Fruit fly (Drosophila melanogaster) whole organism, embryonic: ENCODE results near the gene CG15406.
A peak's percentile ranks its signal among the peaks of the same experiment; 100 is the strongest.

Experiments used
- B-H2 ChIP-seq: fragments of 200-800 bp; sonication (Bioruptor generic); optimal IDR thresholded peaks from 2 replicates; lab custom pipeline; 2018; ENCODE audit warnings: missing biosample characterization, mild to moderate bottlenecking, missing genetic modification characterization
- Bdp1 ChIP-seq: fragments of 200-800 bp; sonication (Bioruptor generic); optimal IDR thresholded peaks from 3 replicates; lab custom pipeline; 2016; ENCODE audit warnings: missing biosample characterization, missing genetic modification characterization
- Blimp-1 ChIP-seq: fragments of 200-800 bp; sonication (Bioruptor generic); optimal IDR thresholded peaks from 3 replicates; lab custom pipeline; 2018; ENCODE audit warnings: missing biosample characterization, missing genetic modification characterization, mild to moderate bottlenecking, moderate library complexity, missing genetic modification reagents
- CG10366 ChIP-seq: fragments of 200-800 bp; sonication (Bioruptor generic); IDR thresholded peaks from 2 replicates; pipeline ENCODE4 v1.3.6; 2022; ENCODE audit warnings: missing biosample characterization, missing genetic modification characterization
- CG10462 ChIP-seq: fragments of 200-800 bp; sonication (Bioruptor generic); optimal IDR thresholded peaks from 2 replicates; lab custom pipeline; 2016; ENCODE audit warnings: missing biosample characterization, missing genetic modification characterization
- CG10654 ChIP-seq: fragments of 200-800 bp; sonication (Bioruptor generic); optimal IDR thresholded peaks from 2 replicates; lab custom pipeline; 2016; ENCODE audit warnings: missing biosample characterization, missing genetic modification characterization
- CG10959 ChIP-seq: fragments of 200-800 bp; sonication (Bioruptor generic); IDR thresholded peaks from 2 replicates; pipeline ENCODE4 v1.3.6; 2022; ENCODE audit warnings: missing biosample characterization, missing genetic modification characterization
- CG11695 ChIP-seq: fragments of 200-800 bp; sonication (Bioruptor generic); IDR thresholded peaks from 3 replicates; pipeline ENCODE4 v1.3.6; 2022; ENCODE audit warnings: missing biosample characterization, missing genetic modification characterization
- CG12104 ChIP-seq: fragments of 200-800 bp; sonication (Bioruptor generic); optimal IDR thresholded peaks from 3 replicates; lab custom pipeline; 2016; ENCODE audit warnings: missing biosample characterization, missing genetic modification characterization
- CG12236 ChIP-seq: fragments of 200-800 bp; sonication (Bioruptor generic); optimal IDR thresholded peaks from 2 replicates; lab custom pipeline; 2016; ENCODE audit warnings: missing biosample characterization, missing genetic modification characterization
- CG16863 ChIP-seq: fragments of 200-800 bp; sonication (Bioruptor generic); optimal IDR thresholded peaks from 3 replicates; lab custom pipeline; 2016; ENCODE audit warnings: missing biosample characterization, missing genetic modification characterization
- CG17361 ChIP-seq: fragments of 200-800 bp; sonication (Bioruptor generic); IDR thresholded peaks from 3 replicates; pipeline ENCODE4 v1.3.6; 2022; ENCODE audit warnings: missing biosample characterization, missing genetic modification characterization
- CG17385 ChIP-seq: fragments of 200-800 bp; sonication (Bioruptor generic); optimal IDR thresholded peaks from 3 replicates; lab custom pipeline; 2018; ENCODE audit warnings: missing biosample characterization, mild to moderate bottlenecking, missing genetic modification characterization
- CG18011 ChIP-seq: fragments of 200-800 bp; sonication (Bioruptor generic); optimal IDR thresholded peaks from 2 replicates; lab custom pipeline; 2017; ENCODE audit warnings: missing biosample characterization, missing genetic modification characterization, mild to moderate bottlenecking, moderate library complexity, missing genotype
- CG33557 ChIP-seq: fragments of 200-800 bp; sonication (Bioruptor generic); optimal IDR thresholded peaks from 2 replicates; lab custom pipeline; 2019; ENCODE audit warnings: missing biosample characterization, mild to moderate bottlenecking, missing genetic modification characterization, moderate library complexity
- CG34422 ChIP-seq: fragments of 200-800 bp; sonication (Bioruptor generic); IDR thresholded peaks from 3 replicates; pipeline ENCODE4 v1.3.6; 2022; ENCODE audit warnings: missing biosample characterization, missing genetic modification characterization
- CG3838 ChIP-seq: fragments of 200-800 bp; sonication (Bioruptor generic); optimal IDR thresholded peaks from 3 replicates; lab custom pipeline; 2016; ENCODE audit warnings: missing biosample characterization, missing genetic modification characterization
- CG4282 ChIP-seq: fragments of 200-800 bp; sonication (Bioruptor generic); optimal IDR thresholded peaks from 2 replicates; lab custom pipeline; 2016; ENCODE audit warnings: missing biosample characterization, missing genetic modification characterization
- CG4360 ChIP-seq: fragments of 200-800 bp; sonication (Bioruptor generic); IDR thresholded peaks from 2 replicates; pipeline ENCODE4 v1.3.6; 2022; ENCODE audit warnings: missing biosample characterization, missing genetic modification characterization
- CG6175 ChIP-seq: fragments of 200-800 bp; sonication (Bioruptor generic); IDR thresholded peaks from 3 replicates; pipeline ENCODE4 v1.3.6; 2022; ENCODE audit warnings: missing biosample characterization, missing genetic modification characterization
- CG6683 ChIP-seq: fragments of 200-800 bp; sonication (Bioruptor generic); optimal IDR thresholded peaks from 2 replicates; lab custom pipeline; 2017; ENCODE audit warnings: missing biosample characterization, mild to moderate bottlenecking, missing genetic modification characterization, missing genetic modification reagents
- CG8359 ChIP-seq: fragments of 200-800 bp; sonication (Bioruptor generic); optimal IDR thresholded peaks from 2 replicates; lab custom pipeline; 2017; ENCODE audit warnings: missing biosample characterization, mild to moderate bottlenecking, missing genetic modification characterization, borderline replicate concordance
- CG8944 ChIP-seq: fragments of 200-800 bp; sonication (Bioruptor generic); optimal IDR thresholded peaks from 3 replicates; lab custom pipeline; 2016; ENCODE audit warnings: missing biosample characterization, missing genetic modification characterization
- Doc3 ChIP-seq: fragments of 200-800 bp; sonication (Bioruptor generic); IDR thresholded peaks from 3 replicates; pipeline ENCODE4 v1.3.6; 2022; ENCODE audit warnings: missing biosample characterization, missing genetic modification characterization; ENCODE audit not compliant: partially characterized antibody
- Dp ChIP-seq: fragments of 200-800 bp; sonication (Bioruptor generic); optimal IDR thresholded peaks from 2 replicates; lab custom pipeline; 2018; ENCODE audit warnings: missing biosample characterization, mild to moderate bottlenecking, missing genetic modification characterization, moderate library complexity
- HLH54F ChIP-seq: fragments of 200-800 bp; sonication (Bioruptor generic); optimal IDR thresholded peaks from 3 replicates; lab custom pipeline; 2016; ENCODE audit warnings: missing biosample characterization, missing genetic modification characterization
- HmgD ChIP-seq: fragments of 200-800 bp; sonication (Bioruptor generic); optimal IDR thresholded peaks from 3 replicates; lab custom pipeline; 2016; ENCODE audit warnings: missing biosample characterization, missing genetic modification characterization
- Mad ChIP-seq: fragments of 200-800 bp; sonication (Bioruptor generic); optimal IDR thresholded peaks from 2 replicates; lab custom pipeline; 2016; ENCODE audit warnings: missing biosample characterization, missing genetic modification characterization
- Med ChIP-seq: fragments of 200-800 bp; sonication (Bioruptor generic); peaks from one replicate; lab custom pipeline; 2016; ENCODE audit warnings: missing biosample characterization, missing genetic modification characterization, mild to moderate bottlenecking, inconsistent platforms, moderate library complexity
- Myb ChIP-seq: fragments of 200-800 bp; sonication (Bioruptor generic); optimal IDR thresholded peaks from 2 replicates; lab custom pipeline; 2016; ENCODE audit warnings: missing biosample characterization, missing genetic modification characterization
- NC2α ChIP-seq: fragments of 200-800 bp; sonication (Bioruptor generic); optimal IDR thresholded peaks from 2 replicates; lab custom pipeline; 2016; ENCODE audit warnings: missing biosample characterization, missing genetic modification characterization
- al ChIP-seq: fragments of 200-800 bp; sonication (Bioruptor generic); IDR thresholded peaks from 2 replicates; pipeline ENCODE4 v1.3.6; 2022; ENCODE audit warnings: missing biosample characterization, missing genetic modification characterization
- ash1 ChIP-seq: fragments of 200-800 bp; sonication (Bioruptor generic); optimal IDR thresholded peaks from 2 replicates; lab custom pipeline; 2018; ENCODE audit warnings: missing biosample characterization, mild to moderate bottlenecking, missing genetic modification characterization
- ci ChIP-seq: fragments of 200-800 bp; sonication (Bioruptor generic); IDR thresholded peaks from 3 replicates; pipeline ENCODE4 v1.3.6; 2022; ENCODE audit warnings: missing biosample characterization, missing genetic modification characterization
- crol ChIP-seq: fragments of 200-800 bp; sonication (Bioruptor generic); IDR thresholded peaks from 2 replicates; pipeline ENCODE4 v1.3.6; 2022; ENCODE audit warnings: missing biosample characterization, missing genetic modification characterization
- dan ChIP-seq: fragments of 200-800 bp; sonication (Bioruptor generic); IDR thresholded peaks from 2 replicates; pipeline ENCODE4 v1.3.6; 2022; ENCODE audit warnings: missing biosample characterization, missing genetic modification characterization
- disco-r ChIP-seq: fragments of 200-800 bp; sonication (Bioruptor generic); optimal IDR thresholded peaks from 2 replicates; lab custom pipeline; 2016; ENCODE audit warnings: missing biosample characterization, missing genetic modification characterization
- emc ChIP-seq: fragments of 200-800 bp; sonication (Bioruptor generic); optimal IDR thresholded peaks from 2 replicates; lab custom pipeline; 2016; ENCODE audit warnings: missing biosample characterization, missing genetic modification characterization
- esg ChIP-seq: fragments of 200-800 bp; sonication (Bioruptor generic); conservative IDR thresholded peaks from 2 replicates; pipeline ENCODE4 v1.3.6; 2022; ENCODE audit warnings: missing biosample characterization, missing genetic modification characterization
- fd102C ChIP-seq: fragments of 200-800 bp; sonication (Bioruptor generic); optimal IDR thresholded peaks from 2 replicates; lab custom pipeline; 2018; ENCODE audit warnings: missing biosample characterization, mild to moderate bottlenecking, missing genetic modification characterization, moderate library complexity
- gsb-n ChIP-seq: fragments of 200-800 bp; sonication (Bioruptor generic); optimal IDR thresholded peaks from 3 replicates; lab custom pipeline; 2018; ENCODE audit warnings: missing biosample characterization, mild to moderate bottlenecking, missing genetic modification characterization
- lbe ChIP-seq: fragments of 200-800 bp; sonication (Bioruptor generic); optimal IDR thresholded peaks from 2 replicates; lab custom pipeline; 2016; ENCODE audit warnings: missing biosample characterization, mild to moderate bottlenecking, missing genetic modification characterization
- maf-S ChIP-seq: fragments of 200-800 bp; sonication (Bioruptor generic); optimal IDR thresholded peaks from 2 replicates; lab custom pipeline; 2016; ENCODE audit warnings: missing biosample characterization, missing genetic modification characterization
- odd ChIP-seq: fragments of 200-800 bp; sonication (Bioruptor generic); optimal IDR thresholded peaks from 2 replicates; lab custom pipeline; 2017; ENCODE audit warnings: missing biosample characterization, mild to moderate bottlenecking, missing genetic modification characterization
- onecut ChIP-seq: fragments of 200-800 bp; sonication (Bioruptor generic); IDR thresholded peaks from 2 replicates; pipeline ENCODE4 v1.3.6; 2022; ENCODE audit warnings: missing biosample characterization, missing genetic modification characterization
- sens ChIP-seq: fragments of 200-800 bp; sonication (Bioruptor generic); peaks from one replicate; lab custom pipeline; 2016; ENCODE audit warnings: missing biosample characterization, missing genetic modification characterization
- sens-2 ChIP-seq: fragments of 200-800 bp; sonication (Bioruptor generic); IDR thresholded peaks from 2 replicates; pipeline ENCODE4 v1.3.6; 2022; ENCODE audit warnings: missing biosample characterization, missing genetic modification characterization
- slbo ChIP-seq: fragments of 200-800 bp; sonication (Bioruptor generic); IDR thresholded peaks from 2 replicates; pipeline ENCODE4 v1.3.6; 2022; ENCODE audit warnings: missing biosample characterization, missing genetic modification characterization
- ssp ChIP-seq: fragments of 200-800 bp; sonication (Bioruptor generic); IDR thresholded peaks from 2 replicates; pipeline ENCODE4 v1.3.6; 2022; ENCODE audit warnings: missing biosample characterization, missing genetic modification characterization
- tx ChIP-seq: fragments of 200-800 bp; sonication (Bioruptor generic); optimal IDR thresholded peaks from 2 replicates; lab custom pipeline; 2016; ENCODE audit warnings: missing biosample characterization, missing genetic modification characterization

The CG15406 gene

dm6 chr2L:3302958-3303842, 5.8 kb upstream of the CG15406 start, which contains the start of gene CG9663 (continued):
- TF ChIP-seq disco-r: no peak
- no peak for TF ChIP-seq CG12236 (GFP tag; lab: Kevin White, UChicago)
- no peak for TF ChIP-seq al (GFP tag; lab: Robert Waterston, UW)
- TF ChIP-seq crol (GFP tag; lab: Robert Waterston, UW): peak; percentile 67
- no peak for TF ChIP-seq CG33557 (GFP tag; lab: Kevin White, UChicago)
- no peak for TF ChIP-seq esg (GFP tag; lab: Robert Waterston, UW)
- TF ChIP-seq CG8944 (GFP tag; lab: Kevin White, UChicago): no peak
- TF ChIP-seq ci (GFP tag; lab: Robert Waterston, UW): peak; percentile 71; the same call in 2 of the 3 replicates
- no peak for TF ChIP-seq ssp (GFP tag; lab: Robert Waterston, UW)
- peak; percentile 67; the same call in 1 of the 3 replicates for TF ChIP-seq CG34422 (GFP tag; lab: Robert Waterston, UW)
- no peak for TF ChIP-seq dan (GFP tag; lab: Robert Waterston, UW)
- peak; percentile 27 for TF ChIP-seq CG4282 (GFP tag; lab: Kevin White, UChicago)
- TF ChIP-seq sens: peak; percentile 19
- peak; percentile 43 for TF ChIP-seq lbe
- peak; percentile 9 for TF ChIP-seq tx
- no peak for TF ChIP-seq gsb-n (tag; lab: Kevin White, UChicago)
- no peak for TF ChIP-seq CG17361 (GFP tag; lab: Robert Waterston, UW)
- TF ChIP-seq CG10654 (GFP tag; lab: Kevin White, UChicago): no peak
- TF ChIP-seq CG4360 (GFP tag; lab: Robert Waterston, UW): peak; percentile 13; the same call in 1 of the 2 replicates
- TF ChIP-seq CG11695 (GFP tag; lab: Robert Waterston, UW): 0 out of 3 replicates have a peak, but pooled peaks have one; percentile 9
- TF ChIP-seq Bdp1: no peak
- TF ChIP-seq Dp (GFP tag; lab: Kevin White, UChicago): peak; percentile 95
- TF ChIP-seq CG18011 (GFP tag; lab: Kevin White, UChicago): no peak
- TF ChIP-seq Blimp-1: peak; percentile 5
- no peak for TF ChIP-seq CG16863 (GFP tag; lab: Kevin White, UChicago)
- TF ChIP-seq emc (GFP tag; lab: Kevin White, UChicago): no peak
- no peak for TF ChIP-seq sens-2 (GFP tag; lab: Robert Waterston, UW)
- TF ChIP-seq fd102C (GFP tag; lab: Kevin White, UChicago): no peak
- no peak for TF ChIP-seq Mad (GFP tag; lab: Kevin White, UChicago)
- TF ChIP-seq slbo (GFP tag; lab: Robert Waterston, UW): peak; percentile 40
- no peak for TF ChIP-seq HLH54F (GFP tag; lab: Kevin White, UChicago)
- TF ChIP-seq Myb (GFP tag; lab: Kevin White, UChicago): peak; percentile 99
- TF ChIP-seq CG17385: peak; percentile 35
- TF ChIP-seq NC2α: no peak
- TF ChIP-seq CG10366 (GFP tag; lab: Robert Waterston, UW): no peak; the same call in 1 of the 2 replicates
- peak; percentile 13 for TF ChIP-seq ash1 (GFP tag; lab: Kevin White, UChicago)
- no peak for TF ChIP-seq CG6683
- TF ChIP-seq B-H2 (GFP tag; lab: Kevin White, UChicago): no peak
- peak; percentile 74 for TF ChIP-seq Med
- TF ChIP-seq CG10959 (GFP tag; lab: Robert Waterston, UW): 0 out of 2 replicates have a peak, but pooled peaks have one; percentile 14
- no peak for TF ChIP-seq CG3838 (GFP tag; lab: Kevin White, UChicago)
- no peak for TF ChIP-seq CG12104 (GFP tag; lab: Kevin White, UChicago)
- no peak for TF ChIP-seq CG10462 (GFP tag; lab: Kevin White, UChicago)
- no peak for TF ChIP-seq CG8359 (GFP tag; lab: Kevin White, UChicago)
- peak; percentile 66 for TF ChIP-seq HmgD (GFP tag; lab: Kevin White, UChicago)
- no peak for TF ChIP-seq CG6175 (GFP tag; lab: Robert Waterston, UW)
- no peak for TF ChIP-seq maf-S (GFP tag; lab: Kevin White, UChicago)
- no peak for TF ChIP-seq odd
- no peak for TF ChIP-seq Doc3 (GFP tag; lab: Robert Waterston, UW)
- peak; percentile 48 for TF ChIP-seq onecut
